Worm (Caenorhabditis elegans) whole organism, L2 larva: ENCODE results near the gene prp-9.

Experiments
- R02D3.7 ChIP-seq: fragments of 150-350 bp; optimal IDR thresholded peaks from 2 replicates; lab custom pipeline; 2014; ENCODE audit warnings: missing biosample characterization, missing genetic modification characterization
- alr-1 ChIP-seq: fragments of 150-350 bp; optimal IDR thresholded peaks from 2 replicates; lab custom pipeline; 2014; ENCODE audit warnings: missing biosample characterization, missing genetic modification characterization
- aly-2 ChIP-seq: fragments of 150-350 bp; optimal IDR thresholded peaks from 2 replicates; lab custom pipeline; 2014; ENCODE audit warnings: missing biosample characterization, missing genetic modification characterization
- blmp-1 ChIP-seq: sonication (generic microtip); optimal IDR thresholded peaks from 2 replicates; lab custom pipeline; 2017; ENCODE audit warnings: missing genetic modification characterization, mild to moderate bottlenecking, missing compliant biosample characterization, antibody characterized with exemption, moderate library complexity; ENCODE audit not compliant: insufficient read depth
- ceh-16 ChIP-seq: fragments of 150-350 bp; optimal IDR thresholded peaks from 2 replicates; lab custom pipeline; 2014; ENCODE audit warnings: missing biosample characterization, missing genetic modification characterization
- ceh-82 ChIP-seq: fragments of 150-350 bp; optimal IDR thresholded peaks from 2 replicates; lab custom pipeline; 2014; ENCODE audit warnings: missing biosample characterization, missing genetic modification characterization
- crh-2 ChIP-seq: sonication (generic microtip); optimal IDR thresholded peaks from 2 replicates; lab custom pipeline; 2017; ENCODE audit warnings: missing biosample characterization, missing genetic modification characterization
- dmd-4 ChIP-seq: sonication (generic microtip); optimal IDR thresholded peaks from 2 replicates; lab custom pipeline; 2017; ENCODE audit warnings: missing biosample characterization, missing genetic modification characterization
- egl-27 ChIP-seq: sonication (generic microtip); optimal IDR thresholded peaks from 3 replicates; lab custom pipeline; 2017; ENCODE audit warnings: missing biosample characterization, missing genetic modification reagents, missing genetic modification characterization
- fos-1 ChIP-seq: fragments of 150-350 bp; optimal IDR thresholded peaks from 2 replicates; lab custom pipeline; 2014; ENCODE audit warnings: missing biosample characterization, missing genetic modification characterization
- gmeb-1 ChIP-seq: fragments of 150-350 bp; optimal IDR thresholded peaks from 2 replicates; lab custom pipeline; 2014; ENCODE audit warnings: missing biosample characterization, missing genetic modification characterization
- lin-11 ChIP-seq: fragments of 150-350 bp; sonication (generic microtip); optimal IDR thresholded peaks from 2 replicates; lab custom pipeline; 2014; ENCODE audit warnings: missing biosample characterization, missing genetic modification characterization, inconsistent platforms, mixed read lengths
- lin-13 ChIP-seq: fragments of 150-350 bp; optimal IDR thresholded peaks from 2 replicates; lab custom pipeline; 2014; ENCODE audit warnings: missing biosample characterization, missing genetic modification reagents, missing genetic modification characterization
- lin-39 ChIP-seq: fragments of 150-350 bp; optimal IDR thresholded peaks from 2 replicates; lab custom pipeline; 2014; ENCODE audit warnings: missing biosample characterization, missing genetic modification reagents, missing genetic modification characterization
- lsy-2 ChIP-seq, 2 experiments: fragments of 150-350 bp in 1 of 2; sonication (generic microtip) in 1 of 2; optimal IDR thresholded peaks; 2 replicates each; lab custom pipeline; 2014 to 2017; ENCODE audit warnings: missing biosample characterization in 2 of 2, missing genetic modification characterization in 2 of 2
- mab-5 ChIP-seq: fragments of 150-350 bp; optimal IDR thresholded peaks from 2 replicates; lab custom pipeline; 2014; ENCODE audit warnings: missing biosample characterization, missing genetic modification characterization
- mbf-1 ChIP-seq: sonication (generic microtip); optimal IDR thresholded peaks from 2 replicates; lab custom pipeline; 2017; ENCODE audit warnings: missing biosample characterization, missing genetic modification characterization
- mdl-1 ChIP-seq, 2 experiments: fragments of 150-350 bp in 1 of 2; sonication (generic microtip) in 1 of 2; optimal IDR thresholded peaks; 2 replicates each; lab custom pipeline; 2017; ENCODE audit warnings: missing biosample characterization in 2 of 2, missing genetic modification characterization in 2 of 2
- nhr-12 ChIP-seq: fragments of 150-350 bp; optimal IDR thresholded peaks from 2 replicates; lab custom pipeline; 2014; ENCODE audit warnings: missing biosample characterization, missing genetic modification characterization
- nhr-21 ChIP-seq: fragments of 150-350 bp; optimal IDR thresholded peaks from 2 replicates; lab custom pipeline; 2014; ENCODE audit warnings: missing biosample characterization, missing genetic modification characterization
- nhr-23 ChIP-seq: fragments of 150-350 bp; optimal IDR thresholded peaks from 2 replicates; lab custom pipeline; 2014; ENCODE audit warnings: missing biosample characterization, missing genetic modification reagents, missing genetic modification characterization
- nhr-237 ChIP-seq: fragments of 150-350 bp; optimal IDR thresholded peaks from 2 replicates; lab custom pipeline; 2014; ENCODE audit warnings: missing biosample characterization, missing genetic modification characterization
- nhr-25 ChIP-seq: fragments of 150-350 bp; sonication (generic microtip); optimal IDR thresholded peaks from 3 replicates; lab custom pipeline; 2014; ENCODE audit warnings: missing biosample characterization, missing genetic modification characterization
- nhr-6 ChIP-seq: fragments of 150-350 bp; optimal IDR thresholded peaks from 2 replicates; lab custom pipeline; 2014; ENCODE audit warnings: missing biosample characterization, missing genetic modification characterization
- nhr-77 ChIP-seq: fragments of 150-350 bp; optimal IDR thresholded peaks from 2 replicates; lab custom pipeline; 2014; ENCODE audit warnings: missing biosample characterization, missing genetic modification characterization
- sem-4 ChIP-seq: fragments of 150-350 bp; optimal IDR thresholded peaks from 2 replicates; lab custom pipeline; 2014; ENCODE audit warnings: missing biosample characterization, missing genetic modification reagents, missing genetic modification characterization
- skn-1 ChIP-seq: sonication (generic microtip); optimal IDR thresholded peaks from 2 replicates; lab custom pipeline; 2017; ENCODE audit warnings: missing biosample characterization, missing genetic modification characterization
- sma-3 ChIP-seq: sonication (generic microtip); optimal IDR thresholded peaks from 2 replicates; lab custom pipeline; 2016; ENCODE audit warnings: missing genetic modification reagents, missing genetic modification characterization, missing compliant biosample characterization
- snpc-4 ChIP-seq: fragments of 150-350 bp; optimal IDR thresholded peaks from 2 replicates; lab custom pipeline; 2014; ENCODE audit warnings: missing biosample characterization, missing genetic modification characterization
- unc-39 ChIP-seq: fragments of 150-350 bp; optimal IDR thresholded peaks from 2 replicates; lab custom pipeline; 2014; ENCODE audit warnings: missing biosample characterization, missing genetic modification characterization
- unc-62 ChIP-seq: fragments of 150-350 bp; optimal IDR thresholded peaks from 2 replicates; lab custom pipeline; 2014; ENCODE audit warnings: missing biosample characterization, missing genetic modification reagents, missing genetic modification characterization
- zag-1 ChIP-seq: fragments of 150-350 bp; optimal IDR thresholded peaks from 2 replicates; lab custom pipeline; 2014; ENCODE audit warnings: missing biosample characterization, missing genetic modification characterization
- ztf-1 ChIP-seq: fragments of 200-800 bp; sonication (Bioruptor generic); conservative IDR thresholded peaks from 2 replicates; pipeline ENCODE4 v1.3.6; 2022; ENCODE audit warnings: missing genetic modification characterization, missing compliant biosample characterization
- ztf-11 ChIP-seq: sonication (generic microtip); optimal IDR thresholded peaks from 2 replicates; lab custom pipeline; 2017; ENCODE audit warnings: missing biosample characterization, missing genetic modification characterization

prp-9 gene

ce11 chrII:8561227-8561626 is 36.0 kb upstream of the prp-9 start, which contains the start of gene iff-2 (continued):
- TF ChIP-seq nhr-237 (tag; lab: Kevin White, UChicago) (peak; percentile 77), R02D3.7 (tag; lab: Kevin White, UChicago) (peak; percentile 68)

- TF ChIP-seq lsy-2 (tag; optimal IDR thresholded peaks at IDR 0.05; lab: Kevin White, UChicago) (peak in 1 of 2 experiments; percentile 41), mab-5 (tag; lab: Kevin White, UChicago) (no peak), nhr-12 (no peak), ceh-16 (tag; lab: Kevin White, UChicago) (no peak)
- TF ChIP-seq, all 48 proteins: peak for 1
Measured at ce11 chrII:8559188-8559587, 34.0 kb upstream of the prp-9 start.

DNA sequence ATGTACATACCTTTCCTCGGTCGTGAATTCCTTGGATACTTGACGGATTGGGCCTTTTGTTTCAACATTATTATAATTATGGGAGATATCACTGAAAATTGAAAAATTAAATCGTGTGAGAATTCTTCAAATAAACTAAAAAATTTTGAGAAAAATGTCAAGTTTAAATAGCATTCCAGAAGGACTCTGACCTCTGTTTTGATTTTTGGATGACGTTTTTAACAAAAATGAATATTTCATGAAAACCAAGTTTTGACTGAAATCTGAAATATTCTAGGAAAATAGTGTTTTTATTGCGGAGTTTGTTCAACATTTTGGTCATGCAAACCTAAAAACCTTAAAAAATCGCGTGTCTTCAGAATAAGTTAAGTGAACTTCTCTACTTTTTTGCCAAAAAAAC is 31.0 kb upstream of the prp-9 start, which contains the start of gene glb-27:
TSS of gene glb-27 (minus strand) at position 101 of the 400 bp plus-strand sequence.
- TF ChIP-seq lin-13: no peak
- TF ChIP-seq egl-27: no peak
- no peak for TF ChIP-seq snpc-4 (tag; lab: Kevin White, UChicago)
- TF ChIP-seq ztf-1: no peak
- TF ChIP-seq aly-2 (tag; lab: Kevin White, UChicago): no peak
- no peak for TF ChIP-seq nhr-23 (tag; lab: Kevin White, UChicago)
- no peak for TF ChIP-seq mdl-1 (tag; optimal IDR thresholded peaks at IDR 0.05; lab: Kevin White, UChicago)
- TF ChIP-seq unc-39 (tag; lab: Kevin White, UChicago): no peak
- no peak for TF ChIP-seq gmeb-1 (tag; lab: Kevin White, UChicago)
- TF ChIP-seq R02D3.7 (tag; lab: Kevin White, UChicago): no peak

DNA sequence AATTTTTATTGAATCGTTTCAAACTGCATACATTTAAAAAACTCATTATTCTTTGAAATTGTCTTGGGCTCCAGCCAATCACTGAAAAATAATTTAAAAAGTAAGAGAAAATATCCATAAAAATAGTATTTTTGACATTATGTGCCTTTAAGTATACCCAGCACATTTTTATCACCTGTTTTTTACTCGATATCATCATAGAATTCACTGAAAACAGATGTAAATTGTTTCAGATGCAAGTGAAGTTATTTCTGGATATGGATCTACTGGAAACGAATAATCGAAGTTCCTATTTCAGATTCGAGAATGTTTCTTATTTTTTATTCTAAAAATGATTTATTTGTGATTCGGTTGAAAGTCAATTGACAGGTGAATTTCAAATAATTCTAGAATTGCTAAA is 29.4 kb upstream of the prp-9 start:
- TF ChIP-seq skn-1 (tag; lab: Kevin White, UChicago): no peak
- no peak for TF ChIP-seq ztf-11 (tag; lab: Kevin White, UChicago)
- TF ChIP-seq sma-3 (GFP tag; lab: Kevin White, UChicago): no peak
- TF ChIP-seq nhr-77 (tag; lab: Kevin White, UChicago): no peak
- TF ChIP-seq ceh-82 (tag; lab: Kevin White, UChicago): no peak
- TF ChIP-seq crh-2 (tag; lab: Kevin White, UChicago): no peak
- no peak for TF ChIP-seq zag-1 (tag; lab: Kevin White, UChicago)
- TF ChIP-seq ztf-1: no peak
- no peak for TF ChIP-seq R02D3.7 (tag; lab: Kevin White, UChicago)
- TF ChIP-seq fos-1 (tag; lab: Kevin White, UChicago): no peak
- no peak for TF ChIP-seq nhr-25 (tag; lab: Kevin White, UChicago)
- no peak for TF ChIP-seq lin-39 (tag; lab: Kevin White, UChicago)
- no peak for TF ChIP-seq nhr-237 (tag; lab: Kevin White, UChicago)
- TF ChIP-seq blmp-1 (tag; lab: Kevin White, UChicago): no peak
- no peak for TF ChIP-seq unc-62 (GFP tag; lab: Kevin White, UChicago)
- TF ChIP-seq nhr-6: no peak
- TF ChIP-seq nhr-21 (tag; lab: Kevin White, UChicago): no peak
- TF ChIP-seq sem-4 (tag; lab: Kevin White, UChicago): no peak

- TF ChIP-seq lsy-2 (tag; optimal IDR thresholded peaks at IDR 0.05; lab: Kevin White, UChicago) (no peak), ceh-16 (tag; lab: Kevin White, UChicago) (no peak), ztf-11 (tag; lab: Kevin White, UChicago) (no peak), nhr-25 (tag; lab: Kevin White, UChicago) (no peak), snpc-4 (tag; lab: Kevin White, UChicago) (no peak), alr-1 (tag; lab: Kevin White, UChicago) (no peak), mbf-1 (no peak), aly-2 (tag; lab: Kevin White, UChicago) (no peak), crh-2 (tag; lab: Kevin White, UChicago) (no peak), dmd-4 (tag; lab: Kevin White, UChicago) (no peak), lin-11 (tag; lab: Kevin White, UChicago) (no peak)
Measured at ce11 chrII:8551100-8551499, 25.9 kb upstream of the prp-9 start.
